Worm (Caenorhabditis elegans) whole organism, young adult: Measurements from ENCODE around the gene msp-3.
A peak's percentile ranks its signal among the peaks of the same experiment; 100 is the strongest.

Source experiments
- B0035.1 ChIP-seq: sonication (generic microtip); optimal IDR thresholded peaks from 2 replicates; lab custom pipeline; 2016; ENCODE audit warnings: missing genetic modification characterization, mild to moderate bottlenecking, missing compliant biosample characterization, missing genotype, missing genetic modification reagents
- B0336.3 ChIP-seq: fragments of 200-800 bp; sonication (Bioruptor generic); IDR thresholded peaks from 2 replicates; pipeline ENCODE4 v1.3.6; 2022; ENCODE audit warnings: missing genetic modification characterization, missing compliant biosample characterization
- D2030.7 ChIP-seq: fragments of 200-800 bp; sonication (Bioruptor generic); IDR thresholded peaks from 2 replicates; pipeline ENCODE4 v1.3.6; 2022; ENCODE audit warnings: missing genetic modification reagents, missing genetic modification characterization, missing compliant biosample characterization
- F23B12.7 ChIP-seq: sonication (generic microtip); optimal IDR thresholded peaks from 2 replicates; lab custom pipeline; 2017; ENCODE audit warnings: missing genetic modification characterization, mild to moderate bottlenecking, missing compliant biosample characterization, antibody characterized with exemption, moderate library complexity; ENCODE audit not compliant: insufficient read depth
- F39B2.1 ChIP-seq: fragments of 200-800 bp; sonication (Bioruptor generic); IDR thresholded peaks from 2 replicates; pipeline ENCODE4 v1.3.6; 2022; ENCODE audit warnings: missing genetic modification reagents, missing genetic modification characterization, missing compliant biosample characterization
- K11D2.4 ChIP-seq: fragments of 200-800 bp; sonication (Bioruptor generic); IDR thresholded peaks from 2 replicates; pipeline ENCODE4 v1.3.6; 2022; ENCODE audit warnings: missing genetic modification reagents, missing genetic modification characterization, missing compliant biosample characterization
- K12H6.12 ChIP-seq: fragments of 200-800 bp; sonication (Bioruptor generic); optimal IDR thresholded peaks from 2 replicates; lab custom pipeline; 2018; ENCODE audit warnings: mild to moderate bottlenecking, missing genetic modification characterization, missing compliant biosample characterization
- T07F8.4 ChIP-seq: sonication (generic microtip); optimal IDR thresholded peaks from 2 replicates; lab custom pipeline; 2016; ENCODE audit warnings: mild to moderate bottlenecking, missing genetic modification characterization, moderate library complexity, missing compliant biosample characterization
- T26A5.8 ChIP-seq: sonication (generic microtip); optimal IDR thresholded peaks from 2 replicates; lab custom pipeline; 2016; ENCODE audit warnings: missing genetic modification characterization, missing compliant biosample characterization
- Y53G8AR.9 ChIP-seq: fragments of 200-800 bp; sonication (Bioruptor generic); conservative IDR thresholded peaks from 2 replicates; pipeline ENCODE4 v1.3.6; 2022; ENCODE audit warnings: missing genetic modification reagents, missing genetic modification characterization, missing compliant biosample characterization
- Y56A3A.18 ChIP-seq: fragments of 200-800 bp; sonication (Bioruptor generic); IDR thresholded peaks from 2 replicates; pipeline ENCODE4 v1.3.6; 2022; ENCODE audit warnings: missing genetic modification reagents, missing genetic modification characterization, missing compliant biosample characterization
- ama-1 ChIP-seq, 3 experiments: fragments of 150-350 bp in 1 of 3; sonication (generic microtip) in 2 of 3; optimal IDR thresholded peaks; 2 replicates each; lab custom pipeline; 2014 to 2018; ENCODE audit warnings: missing biosample characterization in 2 of 3, missing genetic modification characterization in 2 of 3, missing genetic modification reagents in 2 of 3
- atf-7 ChIP-seq: sonication (generic microtip); optimal IDR thresholded peaks from 2 replicates; lab custom pipeline; 2017; ENCODE audit warnings: mild to moderate bottlenecking, missing genetic modification characterization, missing compliant biosample characterization
- attf-3 ChIP-seq: fragments of 200-800 bp; sonication (Bioruptor generic); conservative IDR thresholded peaks from 2 replicates; pipeline ENCODE4 v1.3.6; 2022; ENCODE audit warnings: missing genetic modification reagents, missing genetic modification characterization, missing compliant biosample characterization
- die-1 ChIP-seq: sonication (generic microtip); optimal IDR thresholded peaks from 2 replicates; lab custom pipeline; 2016; ENCODE audit warnings: missing genotype, mild to moderate bottlenecking, missing genetic modification characterization, missing compliant biosample characterization
- efl-1 ChIP-seq: fragments of 150-350 bp; optimal IDR thresholded peaks from 2 replicates; lab custom pipeline; 2014; ENCODE audit warnings: missing biosample characterization, missing genetic modification reagents, missing genetic modification characterization
- egl-18 ChIP-seq: fragments of 200-800 bp; sonication (Bioruptor generic); IDR thresholded peaks from 2 replicates; pipeline ENCODE4 v1.3.6; 2022; ENCODE audit warnings: missing genetic modification reagents, missing genetic modification characterization, missing compliant biosample characterization
- fkh-3 ChIP-seq: sonication (generic microtip); optimal IDR thresholded peaks from 2 replicates; lab custom pipeline; 2016; ENCODE audit warnings: mild to moderate bottlenecking, missing genetic modification characterization, missing compliant biosample characterization
- hlh-26 ChIP-seq: fragments of 200-800 bp; sonication (Bioruptor generic); conservative IDR thresholded peaks from 2 replicates; pipeline ENCODE4 v1.3.6; 2022; ENCODE audit warnings: missing genetic modification reagents, missing genetic modification characterization, missing compliant biosample characterization
- let-526 ChIP-seq: fragments of 200-800 bp; sonication (Bioruptor generic); IDR thresholded peaks from 2 replicates; pipeline ENCODE4 v1.3.6; 2022; ENCODE audit warnings: missing genetic modification reagents, missing genetic modification characterization, missing compliant biosample characterization
- let-607 ChIP-seq, 2 experiments: fragments of 200-800 bp in 1 of 2; sonication (Bioruptor generic) in 1 of 2; sonication (generic microtip) in 1 of 2; optimal IDR thresholded peaks; 2 replicates each; lab custom pipeline; 2016 to 2018; ENCODE audit warnings: mild to moderate bottlenecking in 2 of 2, missing compliant biosample characterization in 2 of 2, missing genetic modification characterization in 2 of 2, moderate library complexity in 2 of 2, missing genotype in 1 of 2
- lir-1 ChIP-seq: fragments of 200-800 bp; sonication (Bioruptor generic); conservative IDR thresholded peaks from 2 replicates; pipeline ENCODE4 v1.3.6; 2022; ENCODE audit warnings: missing genetic modification reagents, missing genetic modification characterization, missing compliant biosample characterization
- lsl-1 ChIP-seq: fragments of 200-800 bp; sonication (Bioruptor generic); optimal IDR thresholded peaks from 2 replicates; lab custom pipeline; 2018; ENCODE audit warnings: mild to moderate bottlenecking, missing genetic modification characterization, moderate library complexity, missing compliant biosample characterization
- lsy-27 ChIP-seq: sonication (generic microtip); optimal IDR thresholded peaks from 2 replicates; lab custom pipeline; 2017; ENCODE audit warnings: missing genetic modification characterization, mild to moderate bottlenecking, missing compliant biosample characterization, antibody characterized with exemption, missing genotype, borderline replicate concordance; ENCODE audit not compliant: insufficient read depth
- madf-6 ChIP-seq: fragments of 200-800 bp; sonication (Bioruptor generic); IDR thresholded peaks from 2 replicates; pipeline ENCODE4 v1.3.6; 2022; ENCODE audit warnings: missing genetic modification reagents, missing genetic modification characterization, missing compliant biosample characterization
- mcd-1 ChIP-seq: fragments of 200-800 bp; sonication (Bioruptor generic); IDR thresholded peaks from 2 replicates; pipeline ENCODE4 v1.3.6; 2022; ENCODE audit warnings: missing genetic modification reagents, missing genetic modification characterization, missing compliant biosample characterization
- nfyb-1 ChIP-seq: fragments of 200-800 bp; sonication (Bioruptor generic); IDR thresholded peaks from 2 replicates; pipeline ENCODE4 v1.3.6; 2022; ENCODE audit warnings: missing genetic modification reagents, missing genetic modification characterization, missing compliant biosample characterization
- repo-1 ChIP-seq: sonication (generic microtip); optimal IDR thresholded peaks from 2 replicates; lab custom pipeline; 2017; ENCODE audit warnings: mild to moderate bottlenecking, missing genetic modification characterization, missing compliant biosample characterization
- snpc-1.3 ChIP-seq: sonication (generic microtip); optimal IDR thresholded peaks from 2 replicates; lab custom pipeline; 2017; ENCODE audit warnings: missing genetic modification characterization, mild to moderate bottlenecking, missing compliant biosample characterization, antibody characterized with exemption, moderate library complexity, missing genotype, missing genetic modification reagents; ENCODE audit not compliant: insufficient read depth
- snpc-4 ChIP-seq, 5 experiments: fragments of 150-350 bp in 1 of 5; sonication (generic microtip) in 4 of 5; optimal IDR thresholded peaks; 2 replicates each; lab custom pipeline; 2014 to 2018; ENCODE audit warnings: missing genetic modification characterization in 5 of 5, missing biosample characterization in 3 of 5, antibody characterized with exemption in 2 of 5, mild to moderate bottlenecking in 2 of 5, missing compliant biosample characterization in 2 of 5, missing genotype in 2 of 5, moderate library complexity in 2 of 5, missing genetic modification reagents in 1 of 5
- somi-1 ChIP-seq: fragments of 200-800 bp; sonication (Bioruptor generic); optimal IDR thresholded peaks from 2 replicates; lab custom pipeline; 2018; ENCODE audit warnings: mild to moderate bottlenecking, missing genetic modification characterization, missing compliant biosample characterization
- sptf-2 ChIP-seq: fragments of 200-800 bp; sonication (Bioruptor generic); optimal IDR thresholded peaks from 2 replicates; lab custom pipeline; 2018; ENCODE audit warnings: mild to moderate bottlenecking, missing genetic modification characterization, missing compliant biosample characterization
- unc-130 ChIP-seq: sonication (generic microtip); optimal IDR thresholded peaks from 2 replicates; lab custom pipeline; 2016; ENCODE audit warnings: missing genetic modification reagents, missing genetic modification characterization, missing compliant biosample characterization
- xnd-1 ChIP-seq: sonication (generic microtip); optimal IDR thresholded peaks from 2 replicates; lab custom pipeline; 2016; ENCODE audit warnings: missing genotype, missing genetic modification reagents, missing genetic modification characterization, missing compliant biosample characterization
- zim-3 ChIP-seq: sonication (generic microtip); optimal IDR thresholded peaks from 2 replicates; lab custom pipeline; 2017; ENCODE audit warnings: mild to moderate bottlenecking, missing genetic modification characterization, moderate library complexity, missing compliant biosample characterization
- ztf-22 ChIP-seq: fragments of 200-800 bp; sonication (Bioruptor generic); optimal IDR thresholded peaks from 2 replicates; lab custom pipeline; 2018; ENCODE audit warnings: mild to moderate bottlenecking, missing genetic modification characterization, moderate library complexity, missing compliant biosample characterization
- ztf-26 ChIP-seq: sonication (generic microtip); optimal IDR thresholded peaks from 2 replicates; lab custom pipeline; 2017; ENCODE audit warnings: missing genetic modification characterization, missing compliant biosample characterization

msp-3 gene

ce11 chrII:4758462-4758861 is 27.6 kb downstream of the msp-3 start, which contains the start of gene F26G1.3:
Gene F26G1.3, plus strand, starts transcription at chrII:4758762.
- TF ChIP-seq unc-130 (GFP tag; lab: Kevin White, UChicago) (no peak), fkh-3 (tag; lab: Kevin White, UChicago) (no peak), ztf-22 (GFP tag; lab: Kevin White, UChicago) (no peak), F23B12.7 (tag; lab: Kevin White, UChicago) (no peak), T26A5.8 (tag; lab: Kevin White, UChicago) (no peak), die-1 (tag; lab: Kevin White, UChicago) (no peak), K11D2.4 (GFP tag; lab: Robert Waterston, UW) (no peak), B0336.3 (no peak), B0035.1 (tag; lab: Kevin White, UChicago) (no peak), ztf-26 (tag; lab: Kevin White, UChicago) (no peak), ama-1 (optimal IDR thresholded peaks at IDR 0.05; lab: Kevin White, UChicago) (no peak), ama-1 (GFP tag; optimal IDR thresholded peaks at IDR 0.05; lab: Kevin White, UChicago) (no peak), D2030.7 (GFP tag; lab: Robert Waterston, UW) (no peak), K12H6.12 (no peak), F39B2.1 (GFP tag; lab: Robert Waterston, UW) (no peak), repo-1 (tag; lab: Kevin White, UChicago) (no peak), lsy-27 (no peak), snpc-4 (GFP tag; optimal IDR thresholded peaks at IDR 0.05; lab: Kevin White, UChicago) (no peak), snpc-4 (tag; optimal IDR thresholded peaks at IDR 0.05; lab: Kevin White, UChicago) (no peak)

ce11 chrII:4756751-4757150 is 29.3 kb downstream of the msp-3 start, which contains the start of gene C27D9.2:
Gene C27D9.2, minus strand, starts transcription at chrII:4756851.
- TF ChIP-seq ama-1 (optimal IDR thresholded peaks at IDR 0.05; lab: Kevin White, UChicago): no peak
- no peak for TF ChIP-seq ama-1 (GFP tag; optimal IDR thresholded peaks at IDR 0.05; lab: Kevin White, UChicago)

- TF ChIP-seq hlh-26 (GFP tag; lab: Robert Waterston, UW) (no peak), nfyb-1 (GFP tag; lab: Robert Waterston, UW) (no peak), lsl-1 (peak; percentile 6), atf-7 (tag; lab: Kevin White, UChicago) (no peak), Y53G8AR.9 (no peak), somi-1 (no peak), attf-3 (GFP tag; lab: Robert Waterston, UW) (peak; percentile 74), egl-18 (GFP tag; lab: Robert Waterston, UW) (no peak), F39B2.1 (GFP tag; lab: Robert Waterston, UW) (no peak), zim-3 (no peak), die-1 (tag; lab: Kevin White, UChicago) (no peak), mcd-1 (GFP tag; lab: Robert Waterston, UW) (no peak), let-526 (GFP tag; lab: Robert Waterston, UW) (no peak), lir-1 (GFP tag; lab: Robert Waterston, UW) (no peak), let-607 (tag; optimal IDR thresholded peaks at IDR 0.05; lab: Kevin White, UChicago) (no peak), snpc-1.3 (no peak)
Measured at ce11 chrII:4755654-4756053, 30.4 kb downstream of the msp-3 start.

ce11 chrII:4753133-4753532 is 32.9 kb downstream of the msp-3 start, which contains the start of gene C27D9.1:
Gene C27D9.1, plus strand, starts transcription at chrII:4753413.
- TF ChIP-seq madf-6: peak; percentile 74
- peak; percentile 2 for TF ChIP-seq lsl-1
- TF ChIP-seq efl-1 (GFP tag; lab: Kevin White, UChicago): peak; percentile 54
- TF ChIP-seq lsy-27: no peak
- no peak for TF ChIP-seq T07F8.4 (tag; lab: Kevin White, UChicago)
- no peak for TF ChIP-seq Y56A3A.18 (GFP tag; lab: Robert Waterston, UW)
- TF ChIP-seq ztf-22 (GFP tag; lab: Kevin White, UChicago): no peak
- no peak for TF ChIP-seq sptf-2 (GFP tag; lab: Kevin White, UChicago)
- peak; percentile 33 for TF ChIP-seq xnd-1
- TF ChIP-seq B0035.1 (tag; lab: Kevin White, UChicago): no peak
